Fruit fly (Drosophila melanogaster) whole organism, embryonic: ENCODE results near the gene bor.

Experiments
- Aef1 ChIP-seq: fragments of 200-800 bp; sonication (Bioruptor generic); IDR thresholded peaks from 3 replicates; pipeline ENCODE4 v1.3.6; 2022; ENCODE audit warnings: missing biosample characterization, missing genetic modification characterization
- BtbVII ChIP-seq: fragments of 200-800 bp; sonication (Bioruptor generic); optimal IDR thresholded peaks from 3 replicates; lab custom pipeline; 2017; ENCODE audit warnings: missing biosample characterization, mild to moderate bottlenecking, missing genetic modification characterization
- CG10321 ChIP-seq: fragments of 200-800 bp; sonication (Bioruptor generic); IDR thresholded peaks from 2 replicates; pipeline ENCODE4 v1.3.6; 2022; ENCODE audit warnings: missing biosample characterization, missing genetic modification characterization
- CG11723 ChIP-seq: fragments of 200-800 bp; sonication (Bioruptor generic); optimal IDR thresholded peaks from 2 replicates; lab custom pipeline; 2017; ENCODE audit warnings: missing biosample characterization, mild to moderate bottlenecking, missing genetic modification characterization
- CG12155 ChIP-seq: fragments of 200-800 bp; sonication (Bioruptor generic); optimal IDR thresholded peaks from 3 replicates; lab custom pipeline; 2016; ENCODE audit warnings: missing biosample characterization, missing genetic modification characterization
- CG12299 ChIP-seq: fragments of 200-800 bp; sonication (Bioruptor generic); optimal IDR thresholded peaks from 2 replicates; lab custom pipeline; 2018; ENCODE audit warnings: missing biosample characterization, mild to moderate bottlenecking, missing genetic modification characterization
- CG14965 ChIP-seq: fragments of 200-800 bp; sonication (Bioruptor generic); optimal IDR thresholded peaks from 2 replicates; lab custom pipeline; 2016; ENCODE audit warnings: missing biosample characterization, missing genetic modification characterization, borderline replicate concordance
- CG15011 ChIP-seq: fragments of 200-800 bp; sonication (Bioruptor generic); optimal IDR thresholded peaks from 3 replicates; lab custom pipeline; 2018; ENCODE audit warnings: missing biosample characterization, mild to moderate bottlenecking, missing genetic modification characterization
- CG15514 ChIP-seq: fragments of 200-800 bp; sonication (Bioruptor generic); optimal IDR thresholded peaks from 3 replicates; lab custom pipeline; 2017; ENCODE audit warnings: missing biosample characterization, missing genetic modification characterization, mild to moderate bottlenecking, moderate library complexity, missing genetic modification reagents
- CG2120 ChIP-seq: fragments of 200-800 bp; sonication (Bioruptor generic); optimal IDR thresholded peaks from 3 replicates; lab custom pipeline; 2016; ENCODE audit warnings: missing biosample characterization, missing genetic modification characterization
- CG31365 ChIP-seq: fragments of 200-800 bp; sonication (Bioruptor generic); optimal IDR thresholded peaks from 2 replicates; lab custom pipeline; 2018; ENCODE audit warnings: missing biosample characterization, mild to moderate bottlenecking, missing genetic modification characterization
- CG3407 ChIP-seq: fragments of 200-800 bp; sonication (Bioruptor generic); optimal IDR thresholded peaks from 2 replicates; lab custom pipeline; 2018; ENCODE audit warnings: missing biosample characterization, mild to moderate bottlenecking, missing genetic modification characterization
- CG34224 ChIP-seq: fragments of 200-800 bp; sonication (Bioruptor generic); IDR thresholded peaks from 3 replicates; pipeline ENCODE4 v1.3.6; 2022; ENCODE audit warnings: missing biosample characterization, missing genetic modification characterization; ENCODE audit not compliant: partially characterized antibody
- CG3838 ChIP-seq: fragments of 200-800 bp; sonication (Bioruptor generic); optimal IDR thresholded peaks from 3 replicates; lab custom pipeline; 2016; ENCODE audit warnings: missing biosample characterization, missing genetic modification characterization
- CG3847 ChIP-seq: fragments of 200-800 bp; sonication (Bioruptor generic); IDR thresholded peaks from 2 replicates; pipeline ENCODE4 v1.3.6; 2022; ENCODE audit warnings: missing biosample characterization, missing genetic modification characterization
- CG42726 ChIP-seq: fragments of 200-800 bp; sonication (Bioruptor generic); IDR thresholded peaks from 2 replicates; pipeline ENCODE4 v1.3.6; 2022; ENCODE audit warnings: missing biosample characterization, missing genetic modification characterization; ENCODE audit not compliant: partially characterized antibody
- CG43689 ChIP-seq: fragments of 200-800 bp; sonication (Bioruptor generic); IDR thresholded peaks from 2 replicates; pipeline ENCODE4 v1.3.6; 2022; ENCODE audit warnings: missing biosample characterization, missing genetic modification characterization
- CG4820 ChIP-seq: fragments of 200-800 bp; sonication (Bioruptor generic); optimal IDR thresholded peaks from 3 replicates; lab custom pipeline; 2016; ENCODE audit warnings: missing biosample characterization, missing genetic modification characterization
- CG7839 ChIP-seq: fragments of 200-800 bp; sonication (Bioruptor generic); optimal IDR thresholded peaks from 3 replicates; lab custom pipeline; 2018; ENCODE audit warnings: missing biosample characterization, mild to moderate bottlenecking, missing genetic modification characterization, moderate library complexity
- CG9215 ChIP-seq: fragments of 200-800 bp; sonication (Bioruptor generic); IDR thresholded peaks from 2 replicates; pipeline ENCODE4 v1.3.6; 2022; ENCODE audit warnings: missing biosample characterization, missing genetic modification characterization
- CG9609 ChIP-seq: fragments of 200-800 bp; sonication (Bioruptor generic); optimal IDR thresholded peaks from 3 replicates; lab custom pipeline; 2016; ENCODE audit warnings: missing biosample characterization, missing genetic modification characterization
- CG9932 ChIP-seq: fragments of 200-800 bp; sonication (Bioruptor generic); IDR thresholded peaks from 2 replicates; pipeline ENCODE4 v1.3.6; 2022; ENCODE audit warnings: missing biosample characterization, missing genetic modification characterization
- Dll ChIP-seq: fragments of 200-800 bp; sonication (Bioruptor generic); IDR thresholded peaks from 4 replicates; pipeline ENCODE4 v1.3.6; 2022; ENCODE audit warnings: missing biosample characterization, missing genetic modification characterization; ENCODE audit not compliant: partially characterized antibody
- GATAe ChIP-seq: fragments of 200-800 bp; sonication (Bioruptor generic); conservative IDR thresholded peaks from 2 replicates; pipeline ENCODE4 v1.3.6; 2022; ENCODE audit warnings: missing biosample characterization, missing genetic modification characterization
- Hr78 ChIP-seq, 2 experiments: fragments of 200-800 bp in 1 of 2; fragments of >200 bp in 1 of 2; sonication (Bioruptor generic) in 1 of 2; optimal IDR thresholded peaks; 2 replicates each; lab custom pipeline; 2017 to 2019; ENCODE audit warnings: missing biosample characterization in 2 of 2, missing genetic modification characterization in 2 of 2, mild to moderate bottlenecking in 1 of 2, moderate library complexity in 1 of 2
- Hsf ChIP-seq: fragments of 200-800 bp; sonication (Bioruptor generic); optimal IDR thresholded peaks from 3 replicates; lab custom pipeline; 2016; ENCODE audit warnings: missing biosample characterization, missing genetic modification characterization
- Jarid2 ChIP-seq: fragments of 200-800 bp; sonication (Bioruptor generic); optimal IDR thresholded peaks from 3 replicates; lab custom pipeline; 2017; ENCODE audit warnings: mild to moderate bottlenecking, missing biosample characterization, missing genetic modification reagents, missing genetic modification characterization
- Nf-YA ChIP-seq: fragments of 200-800 bp; sonication (Bioruptor generic); IDR thresholded peaks from 2 replicates; pipeline ENCODE4 v1.3.6; 2022; ENCODE audit warnings: missing biosample characterization, missing genetic modification characterization
- Nf-YC ChIP-seq: fragments of 200-800 bp; optimal IDR thresholded peaks from 3 replicates; lab custom pipeline; 2019; ENCODE audit warnings: missing biosample characterization, mild to moderate bottlenecking, missing genetic modification characterization, moderate library complexity
- Opbp ChIP-seq: fragments of 200-800 bp; sonication (Bioruptor generic); IDR thresholded peaks from 3 replicates; pipeline ENCODE4 v1.3.6; 2022; ENCODE audit warnings: missing biosample characterization, missing genetic modification characterization; ENCODE audit not compliant: partially characterized antibody
- Sox100B ChIP-seq: fragments of 200-800 bp; sonication (Bioruptor generic); optimal IDR thresholded peaks from 3 replicates; lab custom pipeline; 2018; ENCODE audit warnings: missing biosample characterization, mild to moderate bottlenecking, missing genetic modification characterization
- ab ChIP-seq: fragments of 200-800 bp; sonication (Bioruptor generic); optimal IDR thresholded peaks from 2 replicates; lab custom pipeline; 2016; ENCODE audit warnings: missing biosample characterization, missing genetic modification characterization
- ara ChIP-seq: fragments of 200-800 bp; sonication (Bioruptor generic); IDR thresholded peaks from 2 replicates; pipeline ENCODE4 v1.3.6; 2022; ENCODE audit warnings: missing biosample characterization, missing genetic modification characterization
- bbx ChIP-seq: fragments of 200-800 bp; sonication (Bioruptor generic); IDR thresholded peaks from 2 replicates; pipeline ENCODE4 v1.3.6; 2022; ENCODE audit warnings: missing biosample characterization, missing genetic modification characterization; ENCODE audit not compliant: partially characterized antibody
- cg ChIP-seq: fragments of 200-800 bp; sonication (Bioruptor generic); optimal IDR thresholded peaks from 3 replicates; lab custom pipeline; 2019; ENCODE audit warnings: missing biosample characterization, mild to moderate bottlenecking, missing genetic modification characterization, moderate library complexity
- chn ChIP-seq: fragments of 200-800 bp; sonication (Bioruptor generic); optimal IDR thresholded peaks from 2 replicates; lab custom pipeline; 2016; ENCODE audit warnings: missing biosample characterization, missing genetic modification characterization
- fd3F ChIP-seq: fragments of 200-800 bp; sonication (Bioruptor generic); optimal IDR thresholded peaks from 2 replicates; lab custom pipeline; 2018; ENCODE audit warnings: missing biosample characterization, mild to moderate bottlenecking, missing genetic modification characterization, moderate library complexity
- hbn ChIP-seq: fragments of 200-800 bp; sonication (Bioruptor generic); IDR thresholded peaks from 2 replicates; pipeline ENCODE4 v1.3.6; 2022; ENCODE audit warnings: missing biosample characterization, missing genetic modification characterization; ENCODE audit not compliant: partially characterized antibody
- lbe ChIP-seq: fragments of 200-800 bp; sonication (Bioruptor generic); optimal IDR thresholded peaks from 2 replicates; lab custom pipeline; 2016; ENCODE audit warnings: missing biosample characterization, mild to moderate bottlenecking, missing genetic modification characterization
- org-1 ChIP-seq: fragments of 200-800 bp; sonication (Bioruptor generic); optimal IDR thresholded peaks from 2 replicates; lab custom pipeline; 2017; ENCODE audit warnings: missing biosample characterization, missing genetic modification characterization
- phol ChIP-seq: fragments of 200-800 bp; sonication (Bioruptor generic); optimal IDR thresholded peaks from 3 replicates; lab custom pipeline; 2018; ENCODE audit warnings: missing biosample characterization, mild to moderate bottlenecking, missing genetic modification characterization, moderate library complexity
- sqz ChIP-seq: fragments of 200-800 bp; sonication (Bioruptor generic); optimal IDR thresholded peaks from 3 replicates; lab custom pipeline; 2018; ENCODE audit warnings: missing biosample characterization, mild to moderate bottlenecking, missing genetic modification characterization
- sug ChIP-seq: fragments of 200-800 bp; optimal IDR thresholded peaks from 2 replicates; lab custom pipeline; 2019; ENCODE audit warnings: missing biosample characterization, mild to moderate bottlenecking, missing genetic modification characterization, moderate library complexity
- tap ChIP-seq: fragments of 200-800 bp; optimal IDR thresholded peaks from 3 replicates; lab custom pipeline; 2019; ENCODE audit warnings: missing biosample characterization, mild to moderate bottlenecking, missing genetic modification characterization, moderate library complexity
- trem ChIP-seq: fragments of 200-800 bp; optimal IDR thresholded peaks from 3 replicates; lab custom pipeline; 2019; ENCODE audit warnings: missing biosample characterization, mild to moderate bottlenecking, missing genetic modification characterization, moderate library complexity
- tup ChIP-seq: fragments of 200-800 bp; sonication (Bioruptor generic); optimal IDR thresholded peaks from 2 replicates; lab custom pipeline; 2016; ENCODE audit warnings: missing biosample characterization, mild to moderate bottlenecking, missing genetic modification characterization, moderate library complexity
- unpg ChIP-seq: fragments of 200-800 bp; sonication (Bioruptor generic); optimal IDR thresholded peaks from 3 replicates; lab custom pipeline; 2018; ENCODE audit warnings: missing biosample characterization, mild to moderate bottlenecking, missing genetic modification characterization, moderate library complexity
- zfh1 ChIP-seq: fragments of 200-800 bp; sonication (Bioruptor generic); IDR thresholded peaks from 3 replicates; pipeline ENCODE4 v1.3.6; 2022; ENCODE audit warnings: missing biosample characterization, missing genetic modification characterization

Gene bor

DNA sequence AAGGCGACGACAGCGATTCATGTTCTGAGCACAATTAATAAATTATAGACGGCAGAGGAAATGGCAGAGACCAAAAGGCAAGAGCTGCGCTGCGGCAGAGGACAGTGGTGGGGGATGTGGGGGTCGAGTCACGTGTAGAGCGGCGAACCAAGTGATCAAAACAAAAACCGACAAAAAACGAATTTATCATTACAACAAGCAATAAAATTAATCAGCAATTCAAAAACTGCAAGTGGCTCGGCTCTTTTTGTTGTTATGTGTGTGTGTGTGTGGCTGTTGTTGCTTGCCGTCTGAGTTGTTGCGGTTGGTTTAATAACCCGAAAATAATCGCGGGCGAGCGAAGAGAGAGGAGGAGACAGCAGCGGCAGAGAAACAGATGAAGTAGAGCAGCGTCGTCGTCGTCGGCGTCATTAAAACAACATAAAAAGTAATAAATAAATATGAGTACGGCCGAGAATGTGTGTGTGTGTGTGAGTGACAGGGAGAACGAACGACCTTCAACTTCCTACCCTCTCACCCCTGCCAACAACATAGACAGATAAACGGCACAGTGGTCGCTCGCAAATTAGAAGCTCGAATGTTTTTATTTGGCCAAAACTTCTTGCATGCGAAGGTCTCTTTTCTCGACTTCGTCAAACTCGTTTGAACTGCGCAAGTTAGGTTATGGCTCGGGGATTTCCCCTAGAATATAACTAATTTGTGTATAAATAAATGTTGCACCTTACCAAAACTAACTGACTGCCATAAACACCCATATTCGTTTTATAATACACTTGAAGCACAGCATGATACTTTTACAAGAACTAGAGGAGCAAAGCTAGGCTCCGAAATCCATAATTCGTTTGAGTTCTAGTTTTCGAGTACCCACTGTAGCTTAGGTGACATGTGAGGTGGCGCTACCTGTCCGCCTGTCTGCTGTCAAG, 32.3 kb downstream of the bor start (continued):
- no peak for TF ChIP-seq bbx (GFP tag; lab: Robert Waterston, UW)
- TF ChIP-seq sug (tag; lab: Kevin White, UChicago): peak; percentile 67
- TF ChIP-seq org-1 (GFP tag; lab: Kevin White, UChicago): peak; percentile 83
- TF ChIP-seq BtbVII: peak; percentile 70
- no peak for TF ChIP-seq GATAe (GFP tag; lab: Robert Waterston, UW)
- TF ChIP-seq Hr78 (GFP tag; optimal IDR thresholded peaks at IDR 0.05; lab: Kevin White, UChicago): peak in 1 of 2 experiments; percentile 95
- TF ChIP-seq sqz (GFP tag; lab: Kevin White, UChicago): peak; percentile 32
- TF ChIP-seq Jarid2: peak; percentile 37
- TF ChIP-seq fd3F (GFP tag; lab: Kevin White, UChicago): peak; percentile 66
- peak; percentile 68 for TF ChIP-seq CG11723 (GFP tag; lab: Kevin White, UChicago)
- TF ChIP-seq tup (GFP tag; lab: Kevin White, UChicago): peak; percentile 7
- peak; percentile 86 for TF ChIP-seq phol (tag; lab: Kevin White, UChicago)
- peak; percentile 84 for TF ChIP-seq Sox100B (GFP tag; lab: Kevin White, UChicago)
- TF ChIP-seq CG7839 (tag; lab: Kevin White, UChicago): peak; percentile 84
- TF ChIP-seq CG15011 (GFP tag; lab: Kevin White, UChicago): peak; percentile 58
- peak; percentile 45 for TF ChIP-seq tap (tag; lab: Kevin White, UChicago)
- peak; percentile 58 for TF ChIP-seq CG12155 (GFP tag; lab: Kevin White, UChicago)
- no peak for TF ChIP-seq CG3847 (GFP tag; lab: Robert Waterston, UW)
- no peak for TF ChIP-seq Aef1
- peak; percentile 50 for TF ChIP-seq CG12299 (tag; lab: Kevin White, UChicago)
- TF ChIP-seq CG9215 (GFP tag; lab: Robert Waterston, UW): no peak
- peak; percentile 38 for TF ChIP-seq CG3407 (GFP tag; lab: Kevin White, UChicago)
- no peak for TF ChIP-seq CG34224 (GFP tag; lab: Robert Waterston, UW)
- no peak for TF ChIP-seq ara (GFP tag; lab: Robert Waterston, UW)
- TF ChIP-seq unpg (GFP tag; lab: Kevin White, UChicago): peak; percentile 60
- peak; percentile 71 for TF ChIP-seq CG9609 (GFP tag; lab: Kevin White, UChicago)
- TF ChIP-seq CG4820 (GFP tag; lab: Kevin White, UChicago): peak; percentile 77
- TF ChIP-seq CG14965 (GFP tag; lab: Kevin White, UChicago): no peak
- TF ChIP-seq ab (GFP tag; lab: Kevin White, UChicago): peak; percentile 44
- no peak for TF ChIP-seq Dll (GFP tag; lab: Robert Waterston, UW)
- no peak for TF ChIP-seq CG9932 (GFP tag; lab: Robert Waterston, UW)
- TF ChIP-seq Opbp (GFP tag; lab: Robert Waterston, UW): no peak
- TF ChIP-seq zfh1 (GFP tag; lab: Robert Waterston, UW): no peak
- TF ChIP-seq CG42726: no peak
- TF ChIP-seq lbe: peak; percentile 19
- peak; percentile 75 for TF ChIP-seq CG2120
- no peak for TF ChIP-seq CG10321 (GFP tag; lab: Robert Waterston, UW)
- TF ChIP-seq Hsf (GFP tag; lab: Kevin White, UChicago): peak; percentile 77
- peak; percentile 67 for TF ChIP-seq chn
- TF ChIP-seq Nf-YA (GFP tag; lab: Robert Waterston, UW): no peak
- TF ChIP-seq CG15514 (GFP tag; lab: Kevin White, UChicago): peak; percentile 51
- TF ChIP-seq trem (tag; lab: Kevin White, UChicago): peak; percentile 45
- no peak for TF ChIP-seq CG43689 (GFP tag; lab: Robert Waterston, UW)
- peak; percentile 53 for TF ChIP-seq Nf-YC
- TF ChIP-seq CG31365 (tag; lab: Kevin White, UChicago): peak; percentile 19
- peak; percentile 77 for TF ChIP-seq cg (GFP tag; lab: Kevin White, UChicago)
- no peak for TF ChIP-seq hbn (GFP tag; lab: Robert Waterston, UW)
- peak; percentile 35 for TF ChIP-seq CG3838 (GFP tag; lab: Kevin White, UChicago)
